Fruit fly (Drosophila melanogaster) whole organism, adult: Measurements from ENCODE around the gene Sema1a.

Source experiments
- CG11617 ChIP-seq: fragments of 200-800 bp; sonication (Bioruptor generic); optimal IDR thresholded peaks from 2 replicates; lab custom pipeline; 2017; ENCODE audit warnings: mild to moderate bottlenecking, missing biosample characterization, missing genetic modification reagents, missing genetic modification characterization
- CG12768 ChIP-seq: fragments of 200-800 bp; sonication (Bioruptor generic); optimal IDR thresholded peaks from 2 replicates; lab custom pipeline; 2017; ENCODE audit warnings: missing biosample characterization, missing genetic modification characterization, mild to moderate bottlenecking, moderate library complexity, missing genetic modification reagents
- CG14711 ChIP-seq: fragments of 200-800 bp; sonication (Bioruptor generic); optimal IDR thresholded peaks from 2 replicates; lab custom pipeline; 2018; ENCODE audit warnings: missing biosample characterization, mild to moderate bottlenecking, missing genetic modification characterization, moderate library complexity
- CG1620 ChIP-seq: fragments of 200-800 bp; sonication (Bioruptor generic); optimal IDR thresholded peaks from 2 replicates; lab custom pipeline; 2016; ENCODE audit warnings: missing biosample characterization, missing genetic modification characterization
- CG33017 ChIP-seq: fragments of 200-800 bp; sonication (Bioruptor generic); optimal IDR thresholded peaks from 2 replicates; lab custom pipeline; 2018; ENCODE audit warnings: missing biosample characterization, mild to moderate bottlenecking, missing genetic modification characterization, moderate library complexity
- CG5204 ChIP-seq: fragments of 200-800 bp; sonication (Bioruptor generic); optimal IDR thresholded peaks from 2 replicates; lab custom pipeline; 2016; ENCODE audit warnings: missing biosample characterization, missing genetic modification characterization
- CG7045 ChIP-seq: fragments of 200-800 bp; sonication (Bioruptor generic); optimal IDR thresholded peaks from 2 replicates; lab custom pipeline; 2017; ENCODE audit warnings: missing biosample characterization, mild to moderate bottlenecking, missing genetic modification characterization
- CG7101 ChIP-seq: fragments of 200-800 bp; sonication (Bioruptor generic); optimal IDR thresholded peaks from 2 replicates; lab custom pipeline; 2018; ENCODE audit warnings: missing biosample characterization, mild to moderate bottlenecking, missing genetic modification characterization, moderate library complexity
- Clk ChIP-seq: fragments of 200-800 bp; sonication (Bioruptor generic); optimal IDR thresholded peaks from 2 replicates; lab custom pipeline; 2017; ENCODE audit warnings: missing biosample characterization, missing genetic modification characterization
- Crg-1 ChIP-seq: fragments of 200-800 bp; sonication (Bioruptor generic); optimal IDR thresholded peaks from 2 replicates; lab custom pipeline; 2016; ENCODE audit warnings: missing biosample characterization, missing genetic modification characterization
- Hr96 ChIP-seq: fragments of 200-800 bp; sonication (Bioruptor generic); optimal IDR thresholded peaks from 2 replicates; lab custom pipeline; 2016; ENCODE audit warnings: missing biosample characterization, missing genetic modification characterization
- Mnt ChIP-seq: fragments of 200-800 bp; sonication (Bioruptor generic); optimal IDR thresholded peaks from 2 replicates; lab custom pipeline; 2016; ENCODE audit warnings: missing biosample characterization, mild to moderate bottlenecking, missing genetic modification characterization
- bab1 ChIP-seq: fragments of 200-800 bp; sonication (Bioruptor generic); optimal IDR thresholded peaks from 3 replicates; lab custom pipeline; 2019; ENCODE audit warnings: missing biosample characterization, mild to moderate bottlenecking, missing genetic modification characterization, moderate library complexity
- cic ChIP-seq: fragments of 200-800 bp; sonication (Bioruptor generic); optimal IDR thresholded peaks from 2 replicates; lab custom pipeline; 2017; ENCODE audit warnings: missing biosample characterization, mild to moderate bottlenecking, missing genetic modification characterization, moderate library complexity
- cnc ChIP-seq, 2 experiments: fragments of >200 bp; optimal IDR thresholded peaks; 2 replicates each; lab custom pipeline; 2017
- kay ChIP-seq: fragments of 200-800 bp; sonication (Bioruptor generic); peaks from one replicate; lab custom pipeline; 2016; ENCODE audit warnings: missing biosample characterization, missing genetic modification characterization, borderline replicate concordance
- ovo ChIP-seq: fragments of 200-800 bp; sonication (Bioruptor generic); optimal IDR thresholded peaks from 2 replicates; lab custom pipeline; 2016; ENCODE audit warnings: missing biosample characterization, missing genetic modification characterization
- pad ChIP-seq: fragments of 200-800 bp; sonication (Bioruptor generic); optimal IDR thresholded peaks from 3 replicates; lab custom pipeline; 2017; ENCODE audit warnings: missing biosample characterization, missing genetic modification characterization, mild to moderate bottlenecking, moderate library complexity, missing genetic modification reagents
- tj ChIP-seq: fragments of 200-800 bp; sonication (Bioruptor generic); optimal IDR thresholded peaks from 3 replicates; lab custom pipeline; 2017; ENCODE audit warnings: missing biosample characterization, mild to moderate bottlenecking, missing genetic modification characterization, moderate library complexity
- toe ChIP-seq: fragments of 200-800 bp; sonication (Bioruptor generic); optimal IDR thresholded peaks from 2 replicates; lab custom pipeline; 2016; ENCODE audit warnings: missing biosample characterization, missing genetic modification characterization

The Sema1a gene

dm6 chr2L:8694250-8694704 lies 152.3 kb downstream of the Sema1a start:
- TF ChIP-seq toe (GFP tag; lab: Kevin White, UChicago), result no peak
- no peak for TF ChIP-seq CG1620 (GFP tag; lab: Kevin White, UChicago)
- TF ChIP-seq cnc (optimal IDR thresholded peaks at IDR 0.05; lab: Kevin White, UChicago), result peak in 1 of 2 experiments; percentile 18
- no peak for TF ChIP-seq CG5204
- peak; percentile 95 for TF ChIP-seq kay (GFP tag; lab: Kevin White, UChicago)
- TF ChIP-seq pad (GFP tag; lab: Kevin White, UChicago), result no peak
- no peak for TF ChIP-seq CG11617
- TF ChIP-seq bab1 (GFP tag; lab: Kevin White, UChicago), result peak; percentile 46
- TF ChIP-seq Hr96 (GFP tag; lab: Kevin White, UChicago), result peak; percentile 10
- TF ChIP-seq Crg-1 (GFP tag; lab: Kevin White, UChicago), result no peak
- peak; percentile 93 for TF ChIP-seq tj (GFP tag; lab: Kevin White, UChicago)
- peak; percentile 18 for TF ChIP-seq Clk (GFP tag; lab: Kevin White, UChicago)
- TF ChIP-seq Mnt (GFP tag; lab: Kevin White, UChicago), result peak; percentile 87
- peak; percentile 45 for TF ChIP-seq CG12768
- peak; percentile 37 for TF ChIP-seq CG7101 (tag; lab: Kevin White, UChicago)
- TF ChIP-seq CG14711, result peak; percentile 29
- TF ChIP-seq CG33017, result peak; percentile 17
- TF ChIP-seq CG7045 (GFP tag; lab: Kevin White, UChicago), result no peak
- TF ChIP-seq cic (GFP tag; lab: Kevin White, UChicago), result peak; percentile 89
- TF ChIP-seq ovo (GFP tag; lab: Kevin White, UChicago), result no peak

dm6 chr2L:8697915-8698627 lies 156.1 kb downstream of the Sema1a start:
- TF ChIP-seq Crg-1 (GFP tag; lab: Kevin White, UChicago), result no peak
- no peak for TF ChIP-seq CG1620 (GFP tag; lab: Kevin White, UChicago)
- TF ChIP-seq cnc (optimal IDR thresholded peaks at IDR 0.05; lab: Kevin White, UChicago), result peak; percentile 12 to 78
- peak; percentile 74 for TF ChIP-seq cic (GFP tag; lab: Kevin White, UChicago)
- peak; percentile 53 for TF ChIP-seq kay (GFP tag; lab: Kevin White, UChicago)
- TF ChIP-seq CG14711, result peak; percentile 9
- no peak for TF ChIP-seq toe (GFP tag; lab: Kevin White, UChicago)
- TF ChIP-seq CG12768, result peak; percentile 9
- no peak for TF ChIP-seq ovo (GFP tag; lab: Kevin White, UChicago)
- TF ChIP-seq pad (GFP tag; lab: Kevin White, UChicago), result peak; percentile 18
- no peak for TF ChIP-seq tj (GFP tag; lab: Kevin White, UChicago)
- TF ChIP-seq CG7045 (GFP tag; lab: Kevin White, UChicago), result peak; percentile 46
- TF ChIP-seq CG33017, result peak; percentile 29
- TF ChIP-seq Clk (GFP tag; lab: Kevin White, UChicago), result no peak
- peak; percentile 28 for TF ChIP-seq Hr96 (GFP tag; lab: Kevin White, UChicago)
- peak; percentile 13 for TF ChIP-seq Mnt (GFP tag; lab: Kevin White, UChicago)
- TF ChIP-seq CG7101 (tag; lab: Kevin White, UChicago), result no peak

dm6 chr2L:8699895-8700314 lies 158.0 kb downstream of the Sema1a start:
- peak; percentile 23 for TF ChIP-seq CG7101 (tag; lab: Kevin White, UChicago)
- peak; percentile 99 for TF ChIP-seq kay (GFP tag; lab: Kevin White, UChicago)
- peak; percentile 51 for TF ChIP-seq CG7045 (GFP tag; lab: Kevin White, UChicago)
- peak; percentile 2 for TF ChIP-seq CG1620 (GFP tag; lab: Kevin White, UChicago)
- no peak for TF ChIP-seq toe (GFP tag; lab: Kevin White, UChicago)
- TF ChIP-seq bab1 (GFP tag; lab: Kevin White, UChicago), result peak; percentile 4
- TF ChIP-seq CG11617, result no peak
- TF ChIP-seq ovo (GFP tag; lab: Kevin White, UChicago), result no peak
- TF ChIP-seq Mnt (GFP tag; lab: Kevin White, UChicago), result peak; percentile 56
- peak; percentile 96 for TF ChIP-seq cic (GFP tag; lab: Kevin White, UChicago)
- peak; percentile 74 for TF ChIP-seq CG12768
- peak; percentile 43 for TF ChIP-seq Hr96 (GFP tag; lab: Kevin White, UChicago)
- no peak for TF ChIP-seq CG14711
- TF ChIP-seq CG33017, result peak; percentile 48
- TF ChIP-seq tj (GFP tag; lab: Kevin White, UChicago), result peak; percentile 34

- TF ChIP-seq kay (GFP tag; lab: Kevin White, UChicago) (peak; percentile 74), tj (GFP tag; lab: Kevin White, UChicago) (peak; percentile 84), CG14711 (no peak), CG7045 (GFP tag; lab: Kevin White, UChicago) (no peak), cic (GFP tag; lab: Kevin White, UChicago) (peak; percentile 73), cnc (optimal IDR thresholded peaks at IDR 0.05; lab: Kevin White, UChicago) (peak in 1 of 2 experiments; percentile 6)
Measured at dm6 chr2L:8700870-8701616, 159.1 kb downstream of the Sema1a start.

dm6 chr2L:8702907-8703626 lies 161.1 kb downstream of the Sema1a start:
- no peak for TF ChIP-seq CG5204
- TF ChIP-seq cnc (optimal IDR thresholded peaks at IDR 0.05; lab: Kevin White, UChicago), result no peak
- TF ChIP-seq cic (GFP tag; lab: Kevin White, UChicago), result no peak
- TF ChIP-seq toe (GFP tag; lab: Kevin White, UChicago), result no peak
